Fruit fly (Drosophila melanogaster) whole organism, embryonic: ENCODE results near the gene CG31675.

Source experiments
- Adf1 ChIP-seq: fragments of 200-800 bp; sonication (Bioruptor generic); IDR thresholded peaks from 2 replicates; pipeline ENCODE4 v1.3.6; 2022; ENCODE audit warnings: missing biosample characterization, missing genetic modification characterization
- BEAF-32 ChIP-seq: fragments of 200-800 bp; sonication (Bioruptor generic); optimal IDR thresholded peaks from 3 replicates; lab custom pipeline; 2017; ENCODE audit warnings: missing biosample characterization, missing genetic modification characterization, mild to moderate bottlenecking, moderate library complexity, missing genetic modification reagents
- BtbVII ChIP-seq: fragments of 200-800 bp; sonication (Bioruptor generic); optimal IDR thresholded peaks from 3 replicates; lab custom pipeline; 2017; ENCODE audit warnings: missing biosample characterization, mild to moderate bottlenecking, missing genetic modification characterization
- CG10209 ChIP-seq: fragments of 200-800 bp; sonication (Bioruptor generic); optimal IDR thresholded peaks from 3 replicates; lab custom pipeline; 2017; ENCODE audit warnings: missing biosample characterization, mild to moderate bottlenecking, missing genetic modification characterization, missing genetic modification reagents
- CG10462 ChIP-seq: fragments of 200-800 bp; sonication (Bioruptor generic); optimal IDR thresholded peaks from 2 replicates; lab custom pipeline; 2016; ENCODE audit warnings: missing biosample characterization, missing genetic modification characterization
- CG10543 ChIP-seq: fragments of 200-800 bp; sonication (Bioruptor generic); optimal IDR thresholded peaks from 3 replicates; lab custom pipeline; 2017; ENCODE audit warnings: missing biosample characterization, mild to moderate bottlenecking, missing genetic modification characterization, moderate library complexity
- CG11456 ChIP-seq: fragments of 200-800 bp; sonication (Bioruptor generic); IDR thresholded peaks from 3 replicates; pipeline ENCODE4 v1.3.6; 2022; ENCODE audit warnings: missing biosample characterization, missing genetic modification characterization
- CG1233 ChIP-seq: fragments of 200-800 bp; sonication (Bioruptor generic); optimal IDR thresholded peaks from 4 replicates; lab custom pipeline; 2018; ENCODE audit warnings: missing biosample characterization, mild to moderate bottlenecking, missing genetic modification characterization
- CG12942 ChIP-seq: fragments of 200-800 bp; sonication (Bioruptor generic); optimal IDR thresholded peaks from 3 replicates; lab custom pipeline; 2016; ENCODE audit warnings: missing biosample characterization, missing genetic modification characterization
- CG13287 ChIP-seq: fragments of 200-800 bp; sonication (Bioruptor generic); IDR thresholded peaks from 2 replicates; pipeline ENCODE4 v1.3.6; 2022; ENCODE audit warnings: missing biosample characterization, missing genetic modification characterization; ENCODE audit not compliant: partially characterized antibody
- CG14050 ChIP-seq: fragments of 200-800 bp; sonication (Bioruptor generic); IDR thresholded peaks from 3 replicates; pipeline ENCODE4 v1.3.6; 2022; ENCODE audit warnings: missing biosample characterization, missing genetic modification characterization
- CG14860 ChIP-seq: fragments of 200-800 bp; sonication (Bioruptor generic); IDR thresholded peaks from 3 replicates; pipeline ENCODE4 v1.3.6; 2022; ENCODE audit warnings: missing biosample characterization, missing genetic modification characterization; ENCODE audit not compliant: partially characterized antibody
- CG1529 ChIP-seq: fragments of 200-800 bp; sonication (Bioruptor generic); optimal IDR thresholded peaks from 3 replicates; lab custom pipeline; 2018; ENCODE audit warnings: missing biosample characterization, missing genetic modification characterization
- CG1647 ChIP-seq: fragments of 200-800 bp; sonication (Bioruptor generic); optimal IDR thresholded peaks from 3 replicates; lab custom pipeline; 2016; ENCODE audit warnings: missing biosample characterization, missing genetic modification characterization
- CG2678 ChIP-seq: fragments of 200-800 bp; sonication (Bioruptor generic); optimal IDR thresholded peaks from 3 replicates; lab custom pipeline; 2019; ENCODE audit warnings: missing biosample characterization, mild to moderate bottlenecking, missing genetic modification characterization, moderate library complexity
- CG30020 ChIP-seq: fragments of 200-800 bp; optimal IDR thresholded peaks from 2 replicates; lab custom pipeline; 2019; ENCODE audit warnings: missing biosample characterization, mild to moderate bottlenecking, missing genetic modification characterization, moderate library complexity
- CG4282 ChIP-seq: fragments of 200-800 bp; sonication (Bioruptor generic); optimal IDR thresholded peaks from 2 replicates; lab custom pipeline; 2016; ENCODE audit warnings: missing biosample characterization, missing genetic modification characterization
- CG6254 ChIP-seq: fragments of 200-800 bp; sonication (Bioruptor generic); optimal IDR thresholded peaks from 3 replicates; lab custom pipeline; 2017; ENCODE audit warnings: mild to moderate bottlenecking, missing biosample characterization, missing genetic modification reagents, missing genetic modification characterization
- CG6813 ChIP-seq: fragments of 200-800 bp; sonication (Bioruptor generic); optimal IDR thresholded peaks from 2 replicates; lab custom pipeline; 2017; ENCODE audit warnings: missing biosample characterization, missing genetic modification characterization, mild to moderate bottlenecking, moderate library complexity, missing genetic modification reagents
- CG6854 ChIP-seq: fragments of 200-800 bp; sonication (Bioruptor generic); optimal IDR thresholded peaks from 3 replicates; lab custom pipeline; 2017; ENCODE audit warnings: missing biosample characterization, mild to moderate bottlenecking, missing genetic modification characterization
- CG7556 ChIP-seq: fragments of 200-800 bp; sonication (Bioruptor generic); optimal IDR thresholded peaks from 2 replicates; lab custom pipeline; 2017; ENCODE audit warnings: missing biosample characterization, mild to moderate bottlenecking, missing genetic modification characterization
- Dfd ChIP-seq, 2 experiments: fragments of >200 bp; optimal IDR thresholded peaks; 2 replicates each; lab custom pipeline; 2017; ENCODE audit warnings: missing biosample characterization in 2 of 2, missing genetic modification characterization in 2 of 2
- Dp ChIP-seq: fragments of 200-800 bp; sonication (Bioruptor generic); optimal IDR thresholded peaks from 2 replicates; lab custom pipeline; 2018; ENCODE audit warnings: missing biosample characterization, mild to moderate bottlenecking, missing genetic modification characterization, moderate library complexity
- Hand ChIP-seq: fragments of 200-800 bp; sonication (Bioruptor generic); optimal IDR thresholded peaks from 2 replicates; lab custom pipeline; 2017; ENCODE audit warnings: mild to moderate bottlenecking, missing biosample characterization, missing genetic modification reagents, missing genetic modification characterization
- HmgZ ChIP-seq: fragments of 200-800 bp; sonication (Bioruptor generic); optimal IDR thresholded peaks from 2 replicates; lab custom pipeline; 2018; ENCODE audit warnings: missing biosample characterization, mild to moderate bottlenecking, missing genetic modification characterization
- Jarid2 ChIP-seq: fragments of 200-800 bp; sonication (Bioruptor generic); optimal IDR thresholded peaks from 3 replicates; lab custom pipeline; 2017; ENCODE audit warnings: mild to moderate bottlenecking, missing biosample characterization, missing genetic modification reagents, missing genetic modification characterization
- NC2α ChIP-seq: fragments of 200-800 bp; sonication (Bioruptor generic); optimal IDR thresholded peaks from 2 replicates; lab custom pipeline; 2016; ENCODE audit warnings: missing biosample characterization, missing genetic modification characterization
- Opbp ChIP-seq: fragments of 200-800 bp; sonication (Bioruptor generic); IDR thresholded peaks from 3 replicates; pipeline ENCODE4 v1.3.6; 2022; ENCODE audit warnings: missing biosample characterization, missing genetic modification characterization; ENCODE audit not compliant: partially characterized antibody
- Rfx ChIP-seq: fragments of 200-800 bp; sonication (Bioruptor generic); IDR thresholded peaks from 2 replicates; pipeline ENCODE4 v1.3.6; 2022; ENCODE audit warnings: missing biosample characterization, missing genetic modification characterization
- Spps ChIP-seq: fragments of 200-800 bp; sonication (Bioruptor generic); optimal IDR thresholded peaks from 2 replicates; lab custom pipeline; 2018; ENCODE audit warnings: missing biosample characterization, mild to moderate bottlenecking, missing genetic modification characterization
- Trl ChIP-seq, 3 experiments: fragments of >200 bp in 2 of 3; fragments of 200-800 bp in 1 of 3; sonication (Bioruptor generic) in 1 of 3; optimal IDR thresholded peaks; 2 replicates in 1 of 3; 3 replicates in 2 of 3; lab custom pipeline; 2016 to 2017; ENCODE audit warnings: missing biosample characterization in 1 of 3, missing genetic modification characterization in 1 of 3
- ac ChIP-seq: fragments of 200-800 bp; sonication (Bioruptor generic); optimal IDR thresholded peaks from 3 replicates; lab custom pipeline; 2017; ENCODE audit warnings: missing biosample characterization, mild to moderate bottlenecking, missing genetic modification characterization
- az2 ChIP-seq: fragments of 200-800 bp; sonication (Bioruptor generic); optimal IDR thresholded peaks from 3 replicates; lab custom pipeline; 2016; ENCODE audit warnings: missing biosample characterization, missing genetic modification characterization
- bcd ChIP-seq: fragments of 200-800 bp; sonication (Bioruptor generic); optimal IDR thresholded peaks from 2 replicates; lab custom pipeline; 2017; ENCODE audit warnings: missing biosample characterization, mild to moderate bottlenecking, missing genetic modification characterization
- dan ChIP-seq: fragments of 200-800 bp; sonication (Bioruptor generic); IDR thresholded peaks from 2 replicates; pipeline ENCODE4 v1.3.6; 2022; ENCODE audit warnings: missing biosample characterization, missing genetic modification characterization
- dysf ChIP-seq: fragments of 200-800 bp; sonication (Bioruptor generic); IDR thresholded peaks from 3 replicates; pipeline ENCODE4 v1.3.6; 2022; ENCODE audit warnings: missing biosample characterization, missing genetic modification characterization
- gce ChIP-seq: fragments of 200-800 bp; sonication (Bioruptor generic); IDR thresholded peaks from 3 replicates; pipeline ENCODE4 v1.3.6; 2022; ENCODE audit warnings: missing biosample characterization, missing genetic modification characterization
- hb ChIP-seq: fragments of 200-800 bp; sonication (Bioruptor generic); IDR thresholded peaks from 3 replicates; pipeline ENCODE4 v1.3.6; 2022; ENCODE audit warnings: missing biosample characterization, missing genetic modification characterization; ENCODE audit not compliant: partially characterized antibody
- kay ChIP-seq: fragments of 200-800 bp; sonication (Bioruptor generic); optimal IDR thresholded peaks from 2 replicates; lab custom pipeline; 2016; ENCODE audit warnings: missing biosample characterization, missing genetic modification characterization
- lmd ChIP-seq: fragments of 200-800 bp; sonication (Bioruptor generic); IDR thresholded peaks from 2 replicates; pipeline ENCODE4 v1.3.6; 2022; ENCODE audit warnings: missing biosample characterization, missing genetic modification characterization
- otp ChIP-seq: fragments of 200-800 bp; sonication (Bioruptor generic); IDR thresholded peaks from 3 replicates; pipeline ENCODE4, ENCODE4 v1.3.6; 2022; ENCODE audit warnings: missing biosample characterization, missing genetic modification characterization
- pan ChIP-seq, 4 experiments: fragments of >200 bp in 3 of 4; fragments of 200-800 bp in 1 of 4; sonication (Bioruptor generic) in 1 of 4; optimal IDR thresholded peaks in 3 of 4; IDR thresholded peaks in 1 of 4; 2 replicates each; pipeline versions ENCODE4 v1.3.6 to Lab custom; 2017 to 2022; ENCODE audit warnings: missing biosample characterization in 2 of 4, missing genetic modification characterization in 2 of 4, mixed read lengths in 1 of 4
- prd ChIP-seq, 3 experiments: fragments of >200 bp in 2 of 3; fragments of 200-800 bp in 1 of 3; sonication (Bioruptor generic) in 1 of 3; optimal IDR thresholded peaks in 2 of 3; IDR thresholded peaks in 1 of 3; 2 replicates in 2 of 3; 3 replicates in 1 of 3; pipeline versions ENCODE4 v1.3.6 to Lab custom; 2017 to 2022; ENCODE audit warnings: missing biosample characterization in 1 of 3, missing genetic modification characterization in 1 of 3
- sisA ChIP-seq: fragments of 200-800 bp; sonication (Bioruptor generic); IDR thresholded peaks from 2 replicates; pipeline ENCODE4 v1.3.6; 2022; ENCODE audit warnings: missing biosample characterization, missing genetic modification characterization
- slbo ChIP-seq: fragments of 200-800 bp; sonication (Bioruptor generic); IDR thresholded peaks from 2 replicates; pipeline ENCODE4 v1.3.6; 2022; ENCODE audit warnings: missing biosample characterization, missing genetic modification characterization
- sob ChIP-seq: fragments of 200-800 bp; sonication (Bioruptor generic); IDR thresholded peaks from 2 replicates; pipeline ENCODE4 v1.3.6; 2022; ENCODE audit warnings: missing biosample characterization, missing genetic modification characterization
- stwl ChIP-seq: fragments of 200-800 bp; sonication (Bioruptor generic); optimal IDR thresholded peaks from 3 replicates; lab custom pipeline; 2018; ENCODE audit warnings: missing biosample characterization, mild to moderate bottlenecking, missing genetic modification characterization, moderate library complexity
- ttk ChIP-seq: fragments of 200-800 bp; sonication (Bioruptor generic); IDR thresholded peaks from 2 replicates; pipeline ENCODE4 v2.1.2; 2022; ENCODE audit warnings: missing biosample characterization, missing genetic modification characterization

Gene CG31675

dm6 chr2L:20822489-20823195 is 44.9 kb upstream of the CG31675 start, which contains the start of gene CG9331:
Gene CG9331 (plus strand): TSS chr2L:20822828.
- TF ChIP-seq Dfd (GFP tag; optimal IDR thresholded peaks at IDR 0.05; lab: Kevin White, UChicago): no peak
- TF ChIP-seq CG11456: no peak
- no peak for TF ChIP-seq HmgZ (tag; lab: Kevin White, UChicago)
- no peak for TF ChIP-seq az2 (GFP tag; lab: Kevin White, UChicago)
- no peak for TF ChIP-seq CG4282 (GFP tag; lab: Kevin White, UChicago)
- no peak for TF ChIP-seq ac (GFP tag; lab: Kevin White, UChicago)
- no peak for TF ChIP-seq stwl (tag; lab: Kevin White, UChicago)
- peak; percentile 65; the same call in 2 of the 3 replicates for TF ChIP-seq Opbp (GFP tag; lab: Robert Waterston, UW)
- TF ChIP-seq CG10462 (GFP tag; lab: Kevin White, UChicago): no peak
- no peak for TF ChIP-seq dan (GFP tag; lab: Robert Waterston, UW)
- no peak for TF ChIP-seq CG2678
- no peak for TF ChIP-seq CG1529 (GFP tag; lab: Kevin White, UChicago)
- 0 out of 2 replicates have a peak, but pooled peaks have one; percentile 45 for TF ChIP-seq sob (GFP tag; lab: Robert Waterston, UW)
- no peak for TF ChIP-seq Hand (GFP tag; lab: Kevin White, UChicago)
- TF ChIP-seq CG10209 (GFP tag; lab: Kevin White, UChicago): peak; percentile 58
- no peak for TF ChIP-seq ttk (GFP tag; lab: Robert Waterston, UW)
- TF ChIP-seq Trl (optimal IDR thresholded peaks at IDR 0.05; lab: Kevin White, UChicago): peak; percentile 55 to 66
- no peak for TF ChIP-seq Trl (GFP tag; optimal IDR thresholded peaks at IDR 0.05; lab: Kevin White, UChicago)
- no peak for TF ChIP-seq CG1647 (GFP tag; lab: Kevin White, UChicago)
- TF ChIP-seq Dp (GFP tag; lab: Kevin White, UChicago): no peak
- 0 out of 3 replicates have a peak, but pooled peaks have one; percentile 30 for TF ChIP-seq otp (GFP tag; lab: Robert Waterston, UW)
- no peak for TF ChIP-seq Rfx (GFP tag; lab: Robert Waterston, UW)
- TF ChIP-seq dysf: no peak
- TF ChIP-seq prd (optimal IDR thresholded peaks at IDR 0.05; lab: Kevin White, UChicago): no peak
- no peak for TF ChIP-seq prd (GFP tag; IDR thresholded peaks at IDR 0.05; lab: Robert Waterston, UW)
- TF ChIP-seq CG1233 (GFP tag; lab: Kevin White, UChicago): no peak
- TF ChIP-seq Jarid2: no peak
- no peak for TF ChIP-seq CG30020 (tag; lab: Kevin White, UChicago)
- TF ChIP-seq CG6854 (GFP tag; lab: Kevin White, UChicago): no peak
- peak; percentile 38 for TF ChIP-seq CG6813 (GFP tag; lab: Kevin White, UChicago)
- no peak for TF ChIP-seq slbo
- TF ChIP-seq CG14860: peak; percentile 51; the same call in 1 of the 3 replicates
- TF ChIP-seq CG6254: peak; percentile 36
- peak; percentile 68 for TF ChIP-seq Adf1 (GFP tag; lab: Robert Waterston, UW)
- no peak for TF ChIP-seq NC2α (GFP tag; lab: Kevin White, UChicago)
- no peak for TF ChIP-seq lmd (GFP tag; lab: Robert Waterston, UW)
- TF ChIP-seq CG7556 (GFP tag; lab: Kevin White, UChicago): no peak
- no peak for TF ChIP-seq hb (GFP tag; lab: Robert Waterston, UW)
- peak; percentile 66 for TF ChIP-seq CG10543 (GFP tag; lab: Kevin White, UChicago)
- no peak for TF ChIP-seq pan (optimal IDR thresholded peaks at IDR 0.05; lab: Kevin White, UChicago)
- no peak for TF ChIP-seq pan (GFP tag; optimal IDR thresholded peaks at IDR 0.05 in 1 of 2, IDR thresholded peaks at IDR 0.05 in 1 of 2)
- TF ChIP-seq kay (GFP tag; lab: Kevin White, UChicago): peak; percentile 47
- no peak for TF ChIP-seq bcd (GFP tag; lab: Kevin White, UChicago)
- TF ChIP-seq BEAF-32 (GFP tag; lab: Kevin White, UChicago): peak; percentile 25
- TF ChIP-seq CG13287 (GFP tag; lab: Robert Waterston, UW): peak; percentile 33; the same call in 1 of the 2 replicates
- no peak for TF ChIP-seq CG14050
- TF ChIP-seq sisA (GFP tag; lab: Robert Waterston, UW): no peak
- no peak for TF ChIP-seq CG12942 (GFP tag; lab: Kevin White, UChicago)
- TF ChIP-seq BtbVII (GFP tag; lab: Kevin White, UChicago): no peak
- no peak for TF ChIP-seq Spps
- no peak for TF ChIP-seq gce
